Worm (Caenorhabditis elegans): ENCODE data around the gene F56C3.9.
"Not testable (repeated sequence)": the region's sequence is repeated elsewhere in the genome, so short reads cannot be mapped to it uniquely, and the experiment has no call there.

F56C3.9 gene

DNA sequence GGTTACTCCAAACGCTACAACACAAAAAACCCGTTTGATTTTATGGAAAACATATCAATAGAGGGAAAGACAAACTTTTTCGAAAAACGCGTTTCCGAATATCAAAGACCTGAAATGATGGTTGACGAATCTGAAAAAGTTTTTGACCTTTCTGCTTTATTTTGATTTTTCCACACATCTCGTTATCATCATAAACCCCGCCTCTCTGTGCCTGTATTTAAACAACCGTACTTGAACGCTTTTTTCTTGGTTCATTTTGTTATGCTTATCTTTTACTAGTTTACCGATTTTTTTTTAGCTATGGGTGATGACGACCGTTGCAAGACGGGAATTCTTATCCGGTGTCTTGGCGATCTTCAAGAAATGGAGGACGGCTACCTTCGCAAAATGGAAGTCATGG, 36.9 kb upstream of the F56C3.9 start, which contains the start of gene F19G12.1:
F19G12.1 (plus strand) TSS at position 301 of the 400 bp plus-strand sequence.
- TF ChIP-seq nhr-237, hlh-1, M03D4.4 (tag; optimal IDR thresholded peaks at IDR 0.05): not testable (repeated sequence)

DNA sequence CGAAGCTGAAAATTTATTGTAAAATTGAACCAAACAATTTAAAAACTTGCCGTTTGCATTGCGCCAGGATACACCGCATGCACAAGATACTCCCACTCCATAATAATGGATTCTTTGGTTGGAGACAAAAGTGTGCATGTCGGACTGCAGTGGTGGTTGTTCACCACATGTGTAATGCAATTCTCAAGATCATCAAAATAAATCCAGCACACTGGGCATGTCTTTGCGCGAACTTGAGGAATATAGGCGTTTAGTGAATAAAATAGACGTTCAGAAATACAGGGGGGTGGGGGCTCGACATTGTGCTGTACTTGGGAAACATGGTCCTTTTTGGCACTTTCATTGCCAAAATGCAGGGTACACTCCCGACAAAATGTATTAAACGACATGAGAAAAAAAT, 32.6 kb upstream of the F56C3.9 start, which contains the start of gene F19G12.11:
F19G12.11 (minus strand) TSS at position 101 of the 400 bp plus-strand sequence.
- no peak for TF ChIP-seq ceh-39 (tag; optimal IDR thresholded peaks at IDR 0.05)
- TF ChIP-seq ham-2 (GFP tag; optimal IDR thresholded peaks at IDR 0.05), result no peak
- TF ChIP-seq drap-1 (GFP tag; optimal IDR thresholded peaks at IDR 0.05), result no peak
- TF ChIP-seq flh-1 (GFP tag; optimal IDR thresholded peaks at IDR 0.05), result no peak
- TF ChIP-seq mab-5 (tag; optimal IDR thresholded peaks at IDR 0.05), result no peak
- TF ChIP-seq mep-1 (tag; optimal IDR thresholded peaks at IDR 0.05), result no peak
- no peak for TF ChIP-seq lin-32 (GFP tag; optimal IDR thresholded peaks at IDR 0.05)
- no peak for TF ChIP-seq nhr-12 (tag; optimal IDR thresholded peaks at IDR 0.05)
- TF ChIP-seq mls-2 (tag; optimal IDR thresholded peaks at IDR 0.05), result no peak
- no peak for TF ChIP-seq ztf-11 (tag; optimal IDR thresholded peaks at IDR 0.05)
- TF ChIP-seq elt-1 (tag; optimal IDR thresholded peaks at IDR 0.05; ENCODE audit: borderline replicate concordance, insufficient read depth), result no peak
- no peak for TF ChIP-seq pha-4 (tag; optimal IDR thresholded peaks at IDR 0.05)
- no peak for TF ChIP-seq zip-8 (tag; optimal IDR thresholded peaks at IDR 0.05)

DNA sequence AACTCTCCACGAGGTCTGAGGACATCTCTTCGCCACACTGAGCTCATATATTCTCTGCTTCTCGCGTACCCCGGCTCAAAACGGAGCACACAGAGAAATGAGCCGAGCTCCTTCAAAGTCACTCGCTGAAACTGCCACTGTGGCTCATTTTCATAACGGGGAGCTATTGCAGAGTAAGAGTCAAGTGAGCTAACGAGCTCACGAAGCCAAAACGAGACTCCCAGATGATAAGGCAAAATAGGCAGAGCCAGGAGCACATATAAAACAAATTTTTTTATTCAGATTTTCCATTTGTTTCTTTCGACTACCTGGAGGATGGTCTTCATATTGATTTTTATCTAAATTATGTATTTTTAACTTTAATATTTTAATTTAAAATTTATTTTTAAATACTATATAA, 30.7 kb upstream of the F56C3.9 start, which contains the start of gene F19G12.3:
F19G12.3 (plus strand) TSS at position 301 of the 400 bp plus-strand sequence.
- TF ChIP-seq mls-2 (tag; optimal IDR thresholded peaks at IDR 0.05), result no peak
- TF ChIP-seq nhr-237 (tag; optimal IDR thresholded peaks at IDR 0.05), result no peak
- no peak for TF ChIP-seq ztf-11 (tag; optimal IDR thresholded peaks at IDR 0.05)
- no peak for TF ChIP-seq sptf-1 (tag; optimal IDR thresholded peaks at IDR 0.05)
- no peak for TF ChIP-seq unc-120 (tag; optimal IDR thresholded peaks at IDR 0.05; ENCODE audit: poor library complexity, severe bottlenecking)
- no peak for TF ChIP-seq mep-1 (tag; optimal IDR thresholded peaks at IDR 0.05)
- TF ChIP-seq lsy-2 (tag; optimal IDR thresholded peaks at IDR 0.05), result no peak
- TF ChIP-seq lin-13 (tag; optimal IDR thresholded peaks at IDR 0.05), result no peak
- no peak for TF ChIP-seq blmp-1 (tag; optimal IDR thresholded peaks at IDR 0.05)
- TF ChIP-seq flh-1 (GFP tag; optimal IDR thresholded peaks at IDR 0.05), result no peak
- no peak for TF ChIP-seq ham-2 (GFP tag; optimal IDR thresholded peaks at IDR 0.05)
- TF ChIP-seq cnd-1 (tag; optimal IDR thresholded peaks at IDR 0.05), result no peak
- TF ChIP-seq hlh-1 (tag; optimal IDR thresholded peaks at IDR 0.05), result no peak
- no peak for TF ChIP-seq ceh-43 (GFP tag; optimal IDR thresholded peaks at IDR 0.05)
- no peak for TF ChIP-seq M03D4.4 (tag; optimal IDR thresholded peaks at IDR 0.05)
- no peak for TF ChIP-seq sem-2 (GFP tag; optimal IDR thresholded peaks at IDR 0.05)

DNA sequence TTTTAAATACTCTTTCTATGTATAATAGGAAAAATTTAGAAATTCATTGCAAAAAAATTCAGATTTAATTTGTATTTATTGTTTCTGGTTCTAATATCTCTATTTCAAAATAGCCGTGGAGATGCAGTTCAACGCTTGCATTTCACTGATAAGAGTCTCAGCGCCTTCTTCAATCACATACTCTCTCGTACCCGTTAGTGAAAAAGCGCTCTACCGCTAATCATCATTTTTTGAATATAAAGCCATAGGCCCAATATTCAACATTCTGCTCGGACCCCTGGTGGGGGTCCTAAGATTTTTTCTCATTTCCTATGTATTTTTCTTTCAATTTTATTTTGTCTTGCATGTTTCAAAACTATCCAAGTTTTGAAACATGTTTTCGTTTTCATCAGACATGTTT, 26.7 kb upstream of the F56C3.9 start:
- no peak for TF ChIP-seq M03D4.4 (tag; optimal IDR thresholded peaks at IDR 0.05)
- TF ChIP-seq unc-120 (tag; optimal IDR thresholded peaks at IDR 0.05; ENCODE audit: poor library complexity, severe bottlenecking), result no peak
- TF ChIP-seq drap-1 (GFP tag; optimal IDR thresholded peaks at IDR 0.05), result no peak
- no peak for TF ChIP-seq tbx-8 (GFP tag; optimal IDR thresholded peaks at IDR 0.05)
- no peak for TF ChIP-seq nhr-28 (tag; optimal IDR thresholded peaks at IDR 0.05)
- no peak for TF ChIP-seq snpc-4 (tag; optimal IDR thresholded peaks at IDR 0.05)
- TF ChIP-seq cnd-1 (tag; optimal IDR thresholded peaks at IDR 0.05), result no peak

DNA sequence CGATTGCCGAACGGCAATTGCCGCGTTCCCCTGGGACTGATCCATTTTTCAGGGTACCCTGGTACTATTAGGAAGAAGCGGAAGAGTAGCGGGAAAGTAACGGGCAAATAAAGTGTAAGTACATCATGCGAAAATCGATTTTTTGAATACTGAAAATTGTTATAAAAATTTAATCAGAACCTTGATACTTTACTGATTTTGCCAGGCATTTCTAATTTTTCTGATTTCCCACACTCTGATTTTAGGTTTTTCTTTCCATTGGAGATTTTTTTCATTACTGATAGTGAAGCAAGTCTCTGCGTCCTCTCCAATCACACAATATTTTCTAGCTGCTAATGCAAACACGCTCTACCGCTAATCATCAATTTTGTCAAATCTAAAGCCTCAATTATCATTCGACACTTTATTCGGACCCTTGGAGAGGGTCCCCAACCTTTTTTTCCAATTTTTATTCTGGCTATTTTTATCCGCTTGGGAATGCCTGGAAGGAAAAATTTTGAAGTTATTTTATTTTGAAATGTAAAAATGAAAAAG, 25.4 kb upstream of the F56C3.9 start, which contains the start of gene F19G12.9:
F19G12.9 (plus strand) TSS at position 51 of the 534 bp plus-strand sequence.
- TF ChIP-seq lin-13 (tag; optimal IDR thresholded peaks at IDR 0.05), result no peak
- no peak for TF ChIP-seq snpc-4 (tag; optimal IDR thresholded peaks at IDR 0.05)
- no peak for TF ChIP-seq unc-120 (tag; optimal IDR thresholded peaks at IDR 0.05; ENCODE audit: poor library complexity, severe bottlenecking)
- no peak for TF ChIP-seq cnd-1 (tag; optimal IDR thresholded peaks at IDR 0.05)
- no peak for TF ChIP-seq mab-5 (tag; optimal IDR thresholded peaks at IDR 0.05)
- no peak for TF ChIP-seq mls-2 (tag; optimal IDR thresholded peaks at IDR 0.05)
- TF ChIP-seq nhr-2 (tag; optimal IDR thresholded peaks at IDR 0.05), result no peak
- TF ChIP-seq unc-62 (GFP tag; optimal IDR thresholded peaks at IDR 0.05), result no peak
- TF ChIP-seq lin-32 (GFP tag; optimal IDR thresholded peaks at IDR 0.05), result no peak
- TF ChIP-seq ces-1 (GFP tag; optimal IDR thresholded peaks at IDR 0.05), result no peak
- no peak for TF ChIP-seq unc-39 (tag; optimal IDR thresholded peaks at IDR 0.05)
- TF ChIP-seq nhr-237 (tag; optimal IDR thresholded peaks at IDR 0.05), result no peak
- TF ChIP-seq ceh-43 (GFP tag; optimal IDR thresholded peaks at IDR 0.05), result no peak
- TF ChIP-seq drap-1 (GFP tag; optimal IDR thresholded peaks at IDR 0.05), result no peak
- no peak for TF ChIP-seq mep-1 (tag; optimal IDR thresholded peaks at IDR 0.05)
- TF ChIP-seq lsy-2 (tag; optimal IDR thresholded peaks at IDR 0.05), result no peak
- no peak for TF ChIP-seq nhr-12 (tag; optimal IDR thresholded peaks at IDR 0.05)
- TF ChIP-seq sptf-1 (tag; optimal IDR thresholded peaks at IDR 0.05), result no peak
- TF ChIP-seq pha-4 (tag; optimal IDR thresholded peaks at IDR 0.05), result no peak
- no peak for TF ChIP-seq tbx-8 (GFP tag; optimal IDR thresholded peaks at IDR 0.05)
